Worm (Caenorhabditis elegans) whole organism, young adult: Measurements from ENCODE around the gene arr-1.
A peak's percentile ranks its signal among the peaks of the same experiment; 100 is the strongest.

Source experiments
- B0019.2 ChIP-seq: fragments of 200-800 bp; sonication (Bioruptor generic); conservative IDR thresholded peaks from 2 replicates; pipeline ENCODE4 v1.3.6; 2022; ENCODE audit warnings: missing genetic modification reagents, missing genetic modification characterization, missing compliant biosample characterization
- B0261.1 ChIP-seq: sonication (generic microtip); optimal IDR thresholded peaks from 2 replicates; lab custom pipeline; 2016; ENCODE audit warnings: mild to moderate bottlenecking, missing genetic modification characterization, moderate library complexity, missing compliant biosample characterization
- C06A6.2 ChIP-seq: fragments of 200-800 bp; sonication (Bioruptor generic); conservative IDR thresholded peaks from 2 replicates; pipeline ENCODE4 v1.3.6; 2022; ENCODE audit warnings: missing genetic modification characterization, missing compliant biosample characterization
- C17E4.6 ChIP-seq: fragments of 200-800 bp; sonication (Bioruptor generic); IDR thresholded peaks from 2 replicates; pipeline ENCODE4 v1.3.6; 2022; ENCODE audit warnings: missing genetic modification reagents, missing genetic modification characterization, missing compliant biosample characterization
- F10E7.11 ChIP-seq: sonication (generic microtip); optimal IDR thresholded peaks from 2 replicates; lab custom pipeline; 2017; ENCODE audit warnings: mild to moderate bottlenecking, missing genetic modification characterization, moderate library complexity, missing compliant biosample characterization
- F23B12.7 ChIP-seq: sonication (generic microtip); optimal IDR thresholded peaks from 2 replicates; lab custom pipeline; 2017; ENCODE audit warnings: missing genetic modification characterization, mild to moderate bottlenecking, missing compliant biosample characterization, antibody characterized with exemption, moderate library complexity; ENCODE audit not compliant: insufficient read depth
- F37B4.10 ChIP-seq: fragments of 200-800 bp; sonication (Bioruptor generic); IDR thresholded peaks from 2 replicates; pipeline ENCODE4 v1.3.6; 2022; ENCODE audit warnings: missing genetic modification characterization, missing compliant biosample characterization
- F39B2.1 ChIP-seq: fragments of 200-800 bp; sonication (Bioruptor generic); IDR thresholded peaks from 2 replicates; pipeline ENCODE4 v1.3.6; 2022; ENCODE audit warnings: missing genetic modification reagents, missing genetic modification characterization, missing compliant biosample characterization
- F52B5.7 ChIP-seq: sonication (generic microtip); optimal IDR thresholded peaks from 2 replicates; lab custom pipeline; 2016; ENCODE audit warnings: mild to moderate bottlenecking, missing genetic modification characterization, missing compliant biosample characterization
- F55B11.4 ChIP-seq: sonication (generic microtip); optimal IDR thresholded peaks from 2 replicates; lab custom pipeline; 2016; ENCODE audit warnings: missing compliant biosample characterization, missing genetic modification characterization, borderline replicate concordance; ENCODE audit not compliant: insufficient read depth
- F57A8.1 ChIP-seq: fragments of 200-800 bp; sonication (Bioruptor generic); optimal IDR thresholded peaks from 2 replicates; lab custom pipeline; 2018; ENCODE audit warnings: mild to moderate bottlenecking, missing genetic modification characterization, moderate library complexity, missing compliant biosample characterization
- T07F8.4 ChIP-seq: sonication (generic microtip); optimal IDR thresholded peaks from 2 replicates; lab custom pipeline; 2016; ENCODE audit warnings: mild to moderate bottlenecking, missing genetic modification characterization, moderate library complexity, missing compliant biosample characterization
- T26A5.8 ChIP-seq: sonication (generic microtip); optimal IDR thresholded peaks from 2 replicates; lab custom pipeline; 2016; ENCODE audit warnings: missing genetic modification characterization, missing compliant biosample characterization
- Y79H2A.3 ChIP-seq: fragments of 200-800 bp; sonication (Bioruptor generic); conservative IDR thresholded peaks from 2 replicates; pipeline ENCODE4 v1.3.6; 2022; ENCODE audit warnings: missing genetic modification reagents, missing genetic modification characterization, missing compliant biosample characterization
- akir-1 ChIP-seq: fragments of 200-800 bp; sonication (Bioruptor generic); optimal IDR thresholded peaks from 2 replicates; lab custom pipeline; 2018; ENCODE audit warnings: mild to moderate bottlenecking, missing genetic modification characterization, moderate library complexity, missing compliant biosample characterization
- aptf-3 ChIP-seq: fragments of 200-800 bp; sonication (Bioruptor generic); IDR thresholded peaks from 2 replicates; pipeline ENCODE4 v1.3.6; 2022; ENCODE audit warnings: missing genetic modification characterization, missing compliant biosample characterization
- athp-1 ChIP-seq: sonication (generic microtip); optimal IDR thresholded peaks from 2 replicates; lab custom pipeline; 2017; ENCODE audit warnings: mild to moderate bottlenecking, missing genetic modification characterization, missing compliant biosample characterization
- attf-6 ChIP-seq: fragments of 200-800 bp; sonication (Bioruptor generic); IDR thresholded peaks from 2 replicates; pipeline ENCODE4 v1.3.6; 2022; ENCODE audit warnings: missing genetic modification reagents, missing genetic modification characterization, missing compliant biosample characterization
- ceh-100 ChIP-seq: fragments of 200-800 bp; sonication (Bioruptor generic); IDR thresholded peaks from 2 replicates; pipeline ENCODE4 v1.3.6; 2022; ENCODE audit warnings: missing genetic modification reagents, missing genetic modification characterization, missing compliant biosample characterization
- ceh-27 ChIP-seq: fragments of 200-800 bp; sonication (Bioruptor generic); optimal IDR thresholded peaks from 2 replicates; lab custom pipeline; 2018; ENCODE audit warnings: mild to moderate bottlenecking, missing genetic modification characterization, moderate library complexity, missing compliant biosample characterization
- ceh-79 ChIP-seq: sonication (generic microtip); optimal IDR thresholded peaks from 2 replicates; lab custom pipeline; 2017; ENCODE audit warnings: mild to moderate bottlenecking, missing genetic modification characterization, missing compliant biosample characterization
- ceh-91 ChIP-seq: fragments of 200-800 bp; sonication (Bioruptor generic); IDR thresholded peaks from 2 replicates; pipeline ENCODE4 v1.3.6; 2022; ENCODE audit warnings: missing genetic modification reagents, missing genetic modification characterization, missing compliant biosample characterization
- dox-1 ChIP-seq: fragments of 200-800 bp; sonication (Bioruptor generic); IDR thresholded peaks from 2 replicates; pipeline ENCODE4 v1.3.6; 2022; ENCODE audit warnings: missing genetic modification reagents, missing genetic modification characterization, missing compliant biosample characterization
- dpff-1 ChIP-seq: sonication (generic microtip); optimal IDR thresholded peaks from 2 replicates; lab custom pipeline; 2017; ENCODE audit warnings: mild to moderate bottlenecking, missing genetic modification characterization, missing compliant biosample characterization
- dpl-1 ChIP-seq: fragments of 150-350 bp; optimal IDR thresholded peaks from 2 replicates; lab custom pipeline; 2014; ENCODE audit warnings: missing biosample characterization, missing genetic modification reagents, missing genetic modification characterization
- efl-1 ChIP-seq: fragments of 150-350 bp; optimal IDR thresholded peaks from 2 replicates; lab custom pipeline; 2014; ENCODE audit warnings: missing biosample characterization, missing genetic modification reagents, missing genetic modification characterization
- egl-18 ChIP-seq: fragments of 200-800 bp; sonication (Bioruptor generic); IDR thresholded peaks from 2 replicates; pipeline ENCODE4 v1.3.6; 2022; ENCODE audit warnings: missing genetic modification reagents, missing genetic modification characterization, missing compliant biosample characterization
- egl-44 ChIP-seq: fragments of 200-800 bp; sonication (Bioruptor generic); IDR thresholded peaks from 2 replicates; pipeline ENCODE4 v1.3.6; 2022; ENCODE audit warnings: missing genetic modification reagents, missing genetic modification characterization, missing compliant biosample characterization
- fkh-3 ChIP-seq: sonication (generic microtip); optimal IDR thresholded peaks from 2 replicates; lab custom pipeline; 2016; ENCODE audit warnings: mild to moderate bottlenecking, missing genetic modification characterization, missing compliant biosample characterization
- him-1 ChIP-seq: sonication (generic microtip); optimal IDR thresholded peaks from 2 replicates; lab custom pipeline; 2016; ENCODE audit warnings: missing genotype, missing genetic modification reagents, missing genetic modification characterization, missing compliant biosample characterization
- hmg-20 ChIP-seq: fragments of 200-800 bp; sonication (Bioruptor generic); IDR thresholded peaks from 2 replicates; pipeline ENCODE4 v1.3.6; 2022; ENCODE audit warnings: missing genetic modification reagents, missing genetic modification characterization, missing compliant biosample characterization
- hsf-1 ChIP-seq: fragments of 200-800 bp; sonication (Bioruptor generic); IDR thresholded peaks from 2 replicates; pipeline ENCODE4 v1.3.6; 2022; ENCODE audit warnings: missing genetic modification reagents, missing genetic modification characterization, missing compliant biosample characterization
- let-526 ChIP-seq: fragments of 200-800 bp; sonication (Bioruptor generic); IDR thresholded peaks from 2 replicates; pipeline ENCODE4 v1.3.6; 2022; ENCODE audit warnings: missing genetic modification reagents, missing genetic modification characterization, missing compliant biosample characterization
- lin-35 ChIP-seq, 3 experiments: fragments of 150-350 bp in 2 of 3; sonication (generic microtip) in 1 of 3; optimal IDR thresholded peaks; 2 replicates each; lab custom pipeline; 2014 to 2018; ENCODE audit warnings: missing biosample characterization in 3 of 3, missing genetic modification characterization in 3 of 3, missing genetic modification reagents in 3 of 3
- lin-40 ChIP-seq: sonication (generic microtip); optimal IDR thresholded peaks from 2 replicates; lab custom pipeline; 2016; ENCODE audit warnings: missing genetic modification characterization, mild to moderate bottlenecking, missing compliant biosample characterization, missing genotype, missing genetic modification reagents
- lsl-1 ChIP-seq: fragments of 200-800 bp; sonication (Bioruptor generic); optimal IDR thresholded peaks from 2 replicates; lab custom pipeline; 2018; ENCODE audit warnings: mild to moderate bottlenecking, missing genetic modification characterization, moderate library complexity, missing compliant biosample characterization
- madf-6 ChIP-seq: fragments of 200-800 bp; sonication (Bioruptor generic); IDR thresholded peaks from 2 replicates; pipeline ENCODE4 v1.3.6; 2022; ENCODE audit warnings: missing genetic modification reagents, missing genetic modification characterization, missing compliant biosample characterization
- mel-28 ChIP-seq: sonication (generic microtip); optimal IDR thresholded peaks from 2 replicates; lab custom pipeline; 2016; ENCODE audit warnings: borderline replicate concordance, mild to moderate bottlenecking, missing genetic modification characterization, missing compliant biosample characterization
- nfyb-1 ChIP-seq: fragments of 200-800 bp; sonication (Bioruptor generic); IDR thresholded peaks from 2 replicates; pipeline ENCODE4 v1.3.6; 2022; ENCODE audit warnings: missing genetic modification reagents, missing genetic modification characterization, missing compliant biosample characterization
- nhr-120 ChIP-seq: fragments of 200-800 bp; sonication (Bioruptor generic); IDR thresholded peaks from 2 replicates; pipeline ENCODE4 v1.3.6; 2022; ENCODE audit warnings: missing genetic modification characterization, missing compliant biosample characterization
- nhr-179 ChIP-seq: sonication (generic microtip); optimal IDR thresholded peaks from 2 replicates; lab custom pipeline; 2016; ENCODE audit warnings: mild to moderate bottlenecking, missing genetic modification characterization, missing compliant biosample characterization
- nhr-90 ChIP-seq: sonication (generic microtip); optimal IDR thresholded peaks from 2 replicates; lab custom pipeline; 2016; ENCODE audit warnings: missing genotype, mild to moderate bottlenecking, missing genetic modification characterization, missing compliant biosample characterization
- pha-4 ChIP-seq: fragments of 150-350 bp; sonication (generic microtip); optimal IDR thresholded peaks from 2 replicates; lab custom pipeline; 2014; ENCODE audit warnings: missing biosample characterization, missing genetic modification reagents, missing genetic modification characterization
- sdz-38 ChIP-seq: sonication (generic microtip); optimal IDR thresholded peaks from 2 replicates; lab custom pipeline; 2016; ENCODE audit warnings: missing genotype, missing genetic modification characterization, missing compliant biosample characterization
- tbp1 ChIP-seq: fragments of 200-800 bp; sonication (Bioruptor generic); optimal IDR thresholded peaks from 2 replicates; lab custom pipeline; 2018; ENCODE audit warnings: mild to moderate bottlenecking, missing genetic modification characterization, missing compliant biosample characterization
- unc-62 ChIP-seq: fragments of 150-350 bp; optimal IDR thresholded peaks from 2 replicates; lab custom pipeline; 2014; ENCODE audit warnings: missing biosample characterization, missing genetic modification reagents, missing genetic modification characterization
- zfh-2 ChIP-seq: fragments of 200-800 bp; sonication (Bioruptor generic); conservative IDR thresholded peaks from 2 replicates; pipeline ENCODE4 v1.3.6; 2022; ENCODE audit warnings: missing genetic modification reagents, missing genetic modification characterization, missing compliant biosample characterization
- ztf-18 ChIP-seq: sonication (generic microtip); optimal IDR thresholded peaks from 2 replicates; lab custom pipeline; 2016; ENCODE audit warnings: missing genotype, mild to moderate bottlenecking, missing genetic modification characterization, missing compliant biosample characterization
- ztf-28 ChIP-seq: fragments of 200-800 bp; sonication (Bioruptor generic); IDR thresholded peaks from 2 replicates; pipeline ENCODE4 v1.3.6; 2022; ENCODE audit warnings: missing genetic modification reagents, missing genetic modification characterization, missing compliant biosample characterization
- ztf-6 ChIP-seq: fragments of 200-800 bp; sonication (Bioruptor generic); IDR thresholded peaks from 2 replicates; pipeline ENCODE4 v1.3.6; 2022; ENCODE audit warnings: missing genetic modification reagents, missing genetic modification characterization, missing compliant biosample characterization

arr-1 gene

DNA sequence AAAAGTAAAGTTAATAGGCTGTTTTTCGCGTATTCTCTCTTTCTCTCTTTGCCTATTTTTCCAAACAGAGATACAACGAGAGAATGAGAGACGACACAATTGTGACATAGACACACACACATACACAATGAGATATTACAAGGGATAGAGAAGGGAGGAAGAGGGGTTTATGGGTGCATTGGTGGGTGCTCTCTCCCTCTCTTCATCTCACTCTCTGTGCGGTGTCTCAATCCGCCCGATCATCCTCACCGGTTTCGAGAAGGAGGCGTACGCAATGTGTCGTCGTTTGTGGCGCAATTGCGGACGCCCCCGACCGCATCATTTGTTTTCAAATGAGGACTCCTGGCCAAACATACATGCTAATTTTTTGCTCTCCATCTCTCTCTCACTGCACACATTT, 1.1 kb upstream of the arr-1 start (continued):
- peak in 1 of 3 experiments; percentile 36 for TF ChIP-seq lin-35 (GFP tag; optimal IDR thresholded peaks at IDR 0.05; lab: Kevin White, UChicago)
- TF ChIP-seq pha-4 (tag; lab: Kevin White, UChicago), result no peak
- no peak for TF ChIP-seq ceh-79 (tag; lab: Kevin White, UChicago)
- TF ChIP-seq ztf-18 (tag; lab: Kevin White, UChicago), result no peak
- TF ChIP-seq aptf-3 (GFP tag; lab: Robert Waterston, UW), result no peak
- TF ChIP-seq F55B11.4 (tag; lab: Kevin White, UChicago), result no peak
- peak; percentile 63 for TF ChIP-seq hmg-20 (GFP tag; lab: Robert Waterston, UW)
- peak; percentile 43; the same call in 1 of the 2 replicates for TF ChIP-seq ceh-100 (GFP tag; lab: Robert Waterston, UW)
- TF ChIP-seq B0261.1, result no peak
- TF ChIP-seq F57A8.1, result no peak
- peak; percentile 39 for TF ChIP-seq athp-1
- no peak for TF ChIP-seq T07F8.4 (tag; lab: Kevin White, UChicago)
- TF ChIP-seq nfyb-1 (GFP tag; lab: Robert Waterston, UW), result peak; percentile 80
- 0 out of 2 replicates have a peak, but pooled peaks have one; percentile 42 for TF ChIP-seq hsf-1 (GFP tag; lab: Robert Waterston, UW)
- TF ChIP-seq F10E7.11 (tag; lab: Kevin White, UChicago), result no peak
- TF ChIP-seq let-526 (GFP tag; lab: Robert Waterston, UW), result no peak
- no peak for TF ChIP-seq attf-6 (GFP tag; lab: Robert Waterston, UW)
- peak; percentile 97 for TF ChIP-seq zfh-2 (GFP tag; lab: Robert Waterston, UW)
- 0 out of 2 replicates have a peak, but pooled peaks have one; percentile 41 for TF ChIP-seq ztf-6 (GFP tag; lab: Robert Waterston, UW)
- no peak for TF ChIP-seq nhr-90 (tag; lab: Kevin White, UChicago)
- peak; percentile 53 for TF ChIP-seq akir-1
- TF ChIP-seq ztf-28, result no peak
- TF ChIP-seq dpff-1, result no peak
- TF ChIP-seq mel-28, result no peak
- TF ChIP-seq nhr-120, result no peak
- TF ChIP-seq T26A5.8, result no peak
- TF ChIP-seq B0019.2 (GFP tag; lab: Robert Waterston, UW), result no peak
- TF ChIP-seq efl-1 (GFP tag; lab: Kevin White, UChicago), result peak; percentile 17
- no peak for TF ChIP-seq unc-62 (GFP tag; lab: Kevin White, UChicago)
- TF ChIP-seq lsl-1 (GFP tag; lab: Kevin White, UChicago), result no peak
- TF ChIP-seq dpl-1, result no peak
- peak; percentile 59 for TF ChIP-seq C06A6.2 (GFP tag; lab: Robert Waterston, UW)
- TF ChIP-seq egl-18 (GFP tag; lab: Robert Waterston, UW), result no peak
- TF ChIP-seq Y79H2A.3 (GFP tag; lab: Robert Waterston, UW), result no peak
- peak; percentile 4 for TF ChIP-seq F23B12.7 (tag; lab: Kevin White, UChicago)
- TF ChIP-seq C17E4.6 (GFP tag; lab: Robert Waterston, UW), result no peak
- TF ChIP-seq ceh-91, result no peak
- no peak for TF ChIP-seq F39B2.1 (GFP tag; lab: Robert Waterston, UW)
- no peak for TF ChIP-seq F37B4.10 (GFP tag; lab: Robert Waterston, UW)
- TF ChIP-seq him-1 (tag; lab: Kevin White, UChicago), result no peak
- no peak for TF ChIP-seq F52B5.7 (tag; lab: Kevin White, UChicago)
- peak; percentile 32 for TF ChIP-seq tbp1 (GFP tag; lab: Kevin White, UChicago)
- no peak for TF ChIP-seq fkh-3 (tag; lab: Kevin White, UChicago)
- TF ChIP-seq sdz-38 (tag; lab: Kevin White, UChicago), result no peak
- TF ChIP-seq madf-6, result no peak
- no peak for TF ChIP-seq nhr-179 (tag; lab: Kevin White, UChicago)
- 0 out of 2 replicates have a peak, but pooled peaks have one; percentile 22 for TF ChIP-seq egl-44 (GFP tag; lab: Robert Waterston, UW)
- peak; percentile 90 for TF ChIP-seq lin-40 (tag; lab: Kevin White, UChicago)
- TF ChIP-seq ceh-27 (GFP tag; lab: Kevin White, UChicago), result peak; percentile 90
- peak; percentile 49; the same call in 1 of the 2 replicates for TF ChIP-seq dox-1 (GFP tag; lab: Robert Waterston, UW)
